Worm (Caenorhabditis elegans) whole organism, midembryonic: ENCODE data around the gene vab-15.

Experiments
- cog-1 ChIP-seq: sonication (generic microtip); optimal IDR thresholded peaks from 2 replicates; lab custom pipeline; 2016; ENCODE audit warnings: missing genetic modification characterization, missing compliant biosample characterization
- flt-1 ChIP-seq: fragments of 200-800 bp; sonication (Bioruptor generic); IDR thresholded peaks from 2 replicates; pipeline ENCODE4 v1.3.6; 2022; ENCODE audit warnings: missing genetic modification characterization, missing compliant biosample characterization
- klf-2 ChIP-seq: fragments of 200-800 bp; sonication (Bioruptor generic); conservative IDR thresholded peaks from 2 replicates; pipeline ENCODE4 v1.3.6; 2022; ENCODE audit warnings: missing genetic modification reagents, missing genetic modification characterization, missing compliant biosample characterization
- med-1 ChIP-seq: sonication (generic microtip); optimal IDR thresholded peaks from 2 replicates; lab custom pipeline; 2017; ENCODE audit warnings: missing genetic modification characterization, mild to moderate bottlenecking, missing compliant biosample characterization, antibody characterized with exemption, missing genetic modification reagents; ENCODE audit not compliant: insufficient read depth
- ref-1 ChIP-seq: fragments of 200-800 bp; sonication (Bioruptor generic); conservative IDR thresholded peaks from 2 replicates; pipeline ENCODE4 v1.3.6; 2022; ENCODE audit warnings: missing genetic modification reagents, missing genetic modification characterization, missing compliant biosample characterization
- tab-1 ChIP-seq: fragments of 200-800 bp; sonication (Bioruptor generic); IDR thresholded peaks from 2 replicates; pipeline ENCODE4 v1.3.6; 2022; ENCODE audit warnings: missing genetic modification characterization, missing compliant biosample characterization
- ztf-23 ChIP-seq: fragments of 200-800 bp; sonication (Bioruptor generic); IDR thresholded peaks from 2 replicates; pipeline ENCODE4 v1.3.6; 2022; ENCODE audit warnings: missing genetic modification reagents, missing genetic modification characterization, missing compliant biosample characterization
- ztf-29 ChIP-seq: fragments of 200-800 bp; sonication (Bioruptor generic); IDR thresholded peaks from 2 replicates; pipeline ENCODE4 v1.3.6; 2022; ENCODE audit warnings: missing genetic modification reagents, missing genetic modification characterization, missing compliant biosample characterization

ce11 chrX:9883837-9884324, 36.8 kb downstream of the vab-15 start, which contains the start of gene mrp-4:
- TF ChIP-seq flt-1 (GFP tag; lab: Robert Waterston, UW) (no peak), klf-2 (GFP tag; lab: Robert Waterston, UW) (no peak), tab-1 (no peak), cog-1 (tag; lab: Kevin White, UChicago) (no peak), ztf-23 (no peak), ref-1 (GFP tag; lab: Robert Waterston, UW) (no peak), med-1 (GFP tag; lab: Kevin White, UChicago) (no peak), ztf-29 (no peak)
